ENCODE assay signal across 1 fruit fly cellular context in genomic region chrX:18208079-18208865, dm6.
TF ChIP-seq lines count a peak whose summit lies in the region.

No protein-coding gene starts in this region.

TF ChIP-seq in whole organism, embryonic, 481 proteins besides CTCF, POLR2A, EP300 and RAD21 (continued from another document and continues in another):
- TF ChIP-seq CG16863 (GFP tag; optimal IDR thresholded peaks at IDR 0.05; lab: Kevin White, UChicago) (no peak), ind (GFP tag; optimal IDR thresholded peaks at IDR 0.05; lab: Kevin White, UChicago) (no peak), pita (GFP tag; optimal IDR thresholded peaks at IDR 0.05; lab: Kevin White, UChicago) (no peak), CG30020 (tag; optimal IDR thresholded peaks at IDR 0.05; lab: Kevin White, UChicago) (no peak), cad (GFP tag; optimal IDR thresholded peaks at IDR 0.05; lab: Kevin White, UChicago) (no peak), CG3847 (GFP tag; IDR thresholded peaks at IDR 0.05; lab: Robert Waterston, UW) (no peak), CG7745 (tag; optimal IDR thresholded peaks at IDR 0.05; lab: Kevin White, UChicago) (no peak), CG30403 (GFP tag; optimal IDR thresholded peaks at IDR 0.05; lab: Kevin White, UChicago) (no peak), Hr39 (optimal IDR thresholded peaks at IDR 0.05; lab: Kevin White, UChicago) (no peak), Xbp1 (GFP tag; optimal IDR thresholded peaks at IDR 0.05; lab: Kevin White, UChicago) (no peak), Dip3 (GFP tag; optimal IDR thresholded peaks at IDR 0.05; lab: Kevin White, UChicago) (no peak), ewg (GFP tag; optimal IDR thresholded peaks at IDR 0.05; lab: Kevin White, UChicago) (no peak), jigr1 (GFP tag; IDR thresholded peaks at IDR 0.05; lab: Robert Waterston, UW) (no peak), CG9609 (GFP tag; optimal IDR thresholded peaks at IDR 0.05; lab: Kevin White, UChicago) (no peak), CG31365 (tag; optimal IDR thresholded peaks at IDR 0.05; lab: Kevin White, UChicago) (no peak), CG17186 (GFP tag; optimal IDR thresholded peaks at IDR 0.05; lab: Kevin White, UChicago) (no peak), eve (GFP tag; optimal IDR thresholded peaks at IDR 0.05; lab: Kevin White, UChicago) (no peak), pum (GFP tag; optimal IDR thresholded peaks at IDR 0.05; lab: Kevin White, UChicago) (no peak), CG15479 (GFP tag; optimal IDR thresholded peaks at IDR 0.05; lab: Kevin White, UChicago) (no peak), CG11085 (GFP tag; IDR thresholded peaks at IDR 0.05; lab: Robert Waterston, UW) (no peak), CG10147 (GFP tag; optimal IDR thresholded peaks at IDR 0.05; lab: Kevin White, UChicago) (no peak), CG2116 (GFP tag; optimal IDR thresholded peaks at IDR 0.05; lab: Kevin White, UChicago) (no peak), fd96Cb (tag; optimal IDR thresholded peaks at IDR 0.05; lab: Kevin White, UChicago) (peak; percentile 27), CG10321 (GFP tag; IDR thresholded peaks at IDR 0.05; lab: Robert Waterston, UW) (no peak), CG4404 (GFP tag; IDR thresholded peaks at IDR 0.05; lab: Robert Waterston, UW) (no peak), danr (GFP tag; IDR thresholded peaks at IDR 0.05; lab: Robert Waterston, UW) (no peak), HmgD (GFP tag; optimal IDR thresholded peaks at IDR 0.05; lab: Kevin White, UChicago) (no peak), CG1529 (GFP tag; optimal IDR thresholded peaks at IDR 0.05; lab: Kevin White, UChicago) (no peak), CG10267 (tag; optimal IDR thresholded peaks at IDR 0.05; lab: Kevin White, UChicago) (peak; percentile 35), CG8765 (GFP tag; IDR thresholded peaks at IDR 0.05; lab: Robert Waterston, UW) (no peak), lov (optimal IDR thresholded peaks at IDR 0.05; lab: Kevin White, UChicago) (no peak), lov (GFP tag; IDR thresholded peaks at IDR 0.05; lab: Robert Waterston, UW) (no peak), HmgZ (tag; optimal IDR thresholded peaks at IDR 0.05; lab: Kevin White, UChicago) (no peak), grau (tag; optimal IDR thresholded peaks at IDR 0.05; lab: Kevin White, UChicago) (peak; percentile 18), CG6254 (GFP tag; optimal IDR thresholded peaks at IDR 0.05; lab: Kevin White, UChicago) (no peak), tio (GFP tag; optimal IDR thresholded peaks at IDR 0.05; lab: Kevin White, UChicago) (peak; percentile 19), gro (GFP tag; optimal IDR thresholded peaks at IDR 0.05; lab: Kevin White, UChicago) (no peak), CG9817 (tag; optimal IDR thresholded peaks at IDR 0.05; lab: Kevin White, UChicago) (no peak), CG3281 (GFP tag; optimal IDR thresholded peaks at IDR 0.05; lab: Kevin White, UChicago) (no peak), CG2202 (tag; optimal IDR thresholded peaks at IDR 0.05; lab: Kevin White, UChicago) (no peak), MTF-1 (GFP tag; optimal IDR thresholded peaks at IDR 0.05; lab: Kevin White, UChicago; ENCODE audit: borderline replicate concordance) (no peak), CG12219 (GFP tag; optimal IDR thresholded peaks at IDR 0.05; lab: Kevin White, UChicago) (no peak), Sry-δ (GFP tag; optimal IDR thresholded peaks at IDR 0.05; lab: Kevin White, UChicago) (no peak), gsb (GFP tag; IDR thresholded peaks at IDR 0.05; lab: Robert Waterston, UW) (no peak), ci (GFP tag; IDR thresholded peaks at IDR 0.05; lab: Robert Waterston, UW) (no peak), CG2875 (GFP tag; optimal IDR thresholded peaks at IDR 0.05; lab: Kevin White, UChicago) (no peak), tup (GFP tag; optimal IDR thresholded peaks at IDR 0.05; lab: Kevin White, UChicago) (no peak), disco-r (GFP tag; optimal IDR thresholded peaks at IDR 0.05; lab: Kevin White, UChicago) (no peak), NK7.1 (GFP tag; optimal IDR thresholded peaks at IDR 0.05; lab: Kevin White, UChicago) (no peak), ro (GFP tag; IDR thresholded peaks at IDR 0.05; lab: Robert Waterston, UW) (no peak), Aef1 (GFP tag; IDR thresholded peaks at IDR 0.05; lab: Robert Waterston, UW) (no peak), CG2712 (tag; optimal IDR thresholded peaks at IDR 0.05; lab: Kevin White, UChicago) (peak; percentile 65), sima (GFP tag; optimal IDR thresholded peaks at IDR 0.05; lab: Kevin White, UChicago) (no peak), CG7372 (GFP tag; IDR thresholded peaks at IDR 0.05; lab: Robert Waterston, UW) (no peak), CG18619 (GFP tag; optimal IDR thresholded peaks at IDR 0.05; lab: Kevin White, UChicago) (no peak), CG14965 (GFP tag; optimal IDR thresholded peaks at IDR 0.05; lab: Kevin White, UChicago; ENCODE audit: borderline replicate concordance) (no peak), ap (GFP tag; IDR thresholded peaks at IDR 0.05; lab: Robert Waterston, UW) (no peak), E2f1 (GFP tag; IDR thresholded peaks at IDR 0.05; lab: Robert Waterston, UW) (no peak), schlank (tag; optimal IDR thresholded peaks at IDR 0.05; lab: Kevin White, UChicago) (no peak), sc (optimal IDR thresholded peaks at IDR 0.05; lab: Kevin White, UChicago) (no peak), sc (GFP tag; optimal IDR thresholded peaks at IDR 0.05; lab: Kevin White, UChicago) (peak; percentile 6), shn (GFP tag; optimal IDR thresholded peaks at IDR 0.05; lab: Kevin White, UChicago) (no peak), CG1603 (tag; optimal IDR thresholded peaks at IDR 0.05; lab: Kevin White, UChicago) (no peak), CG7786 (GFP tag; optimal IDR thresholded peaks at IDR 0.05; lab: Kevin White, UChicago) (no peak), Doc2 (GFP tag; IDR thresholded peaks at IDR 0.05; lab: Robert Waterston, UW) (no peak), fu2 (GFP tag; optimal IDR thresholded peaks at IDR 0.05; lab: Kevin White, UChicago) (no peak), CG17361 (GFP tag; IDR thresholded peaks at IDR 0.05; lab: Robert Waterston, UW) (peak; percentile 80), CG12236 (GFP tag; optimal IDR thresholded peaks at IDR 0.05; lab: Kevin White, UChicago) (no peak), grn (GFP tag; optimal IDR thresholded peaks at IDR 0.05; lab: Kevin White, UChicago) (no peak), zfh1 (GFP tag; IDR thresholded peaks at IDR 0.05; lab: Robert Waterston, UW) (no peak), CG1024 (GFP tag; IDR thresholded peaks at IDR 0.05; lab: Robert Waterston, UW) (no peak), Vsx1 (GFP tag; optimal IDR thresholded peaks at IDR 0.05; lab: Kevin White, UChicago) (no peak), CG14014 (GFP tag; IDR thresholded peaks at IDR 0.05; lab: Robert Waterston, UW) (no peak), ATbp (GFP tag; optimal IDR thresholded peaks at IDR 0.05; lab: Kevin White, UChicago) (no peak), Scr (GFP tag; IDR thresholded peaks at IDR 0.05; lab: Robert Waterston, UW; ENCODE audit: partially characterized antibody) (no peak), row (GFP tag; IDR thresholded peaks at IDR 0.05; lab: Robert Waterston, UW) (peak; percentile 20; the same call in 1 of the 3 replicates), stwl (tag; optimal IDR thresholded peaks at IDR 0.05; lab: Kevin White, UChicago) (no peak), Hr78 (GFP tag; optimal IDR thresholded peaks at IDR 0.05; lab: Kevin White, UChicago) (no peak), klu (GFP tag; IDR thresholded peaks at IDR 0.05; lab: Robert Waterston, UW) (no peak), run (tag; optimal IDR thresholded peaks at IDR 0.05; lab: Kevin White, UChicago) (no peak), CG7928 (GFP tag; optimal IDR thresholded peaks at IDR 0.05; lab: Kevin White, UChicago) (no peak), CG15011 (GFP tag; optimal IDR thresholded peaks at IDR 0.05; lab: Kevin White, UChicago) (no peak), zen2 (GFP tag; IDR thresholded peaks at IDR 0.05; lab: Robert Waterston, UW; ENCODE audit: partially characterized antibody) (no peak), CG6689 (GFP tag; IDR thresholded peaks at IDR 0.05; lab: Robert Waterston, UW) (no peak), CG13424 (tag; optimal IDR thresholded peaks at IDR 0.05; lab: Kevin White, UChicago) (peak; percentile 19), zen (tag; optimal IDR thresholded peaks at IDR 0.05; lab: Kevin White, UChicago) (no peak), CG32772 (GFP tag; IDR thresholded peaks at IDR 0.05; lab: Robert Waterston, UW) (no peak), Hr3 (GFP tag; optimal IDR thresholded peaks at IDR 0.05; lab: Kevin White, UChicago) (no peak), Ada2b (GFP tag; IDR thresholded peaks at IDR 0.05; lab: Robert Waterston, UW) (no peak), Dbx (GFP tag; IDR thresholded peaks at IDR 0.05; lab: Robert Waterston, UW) (no peak), wdn (GFP tag; IDR thresholded peaks at IDR 0.05; lab: Robert Waterston, UW) (no peak), trem (tag; optimal IDR thresholded peaks at IDR 0.05; lab: Kevin White, UChicago) (peak; percentile 1), D (optimal IDR thresholded peaks at IDR 0.05; lab: Kevin White, UChicago) (no peak), D (GFP tag; optimal IDR thresholded peaks at IDR 0.05; lab: Kevin White, UChicago) (peak; percentile 27), CG15601 (tag; optimal IDR thresholded peaks at IDR 0.05; lab: Kevin White, UChicago) (no peak), pfk (GFP tag; optimal IDR thresholded peaks at IDR 0.05; lab: Kevin White, UChicago) (no peak), CG2678 (tag; optimal IDR thresholded peaks at IDR 0.05; lab: Kevin White, UChicago) (no peak), CG11695 (GFP tag; IDR thresholded peaks at IDR 0.05; lab: Robert Waterston, UW) (no peak), CG33557 (GFP tag; optimal IDR thresholded peaks at IDR 0.05; lab: Kevin White, UChicago) (peak; percentile 7), sens (GFP tag; lab: Kevin White, UChicago) (peak; percentile 11), chinmo (GFP tag; IDR thresholded peaks at IDR 0.05; lab: Robert Waterston, UW; ENCODE audit: partially characterized antibody) (no peak), CG18476 (GFP tag; optimal IDR thresholded peaks at IDR 0.05; lab: Kevin White, UChicago) (no peak), Hmx (GFP tag; optimal IDR thresholded peaks at IDR 0.05; lab: Kevin White, UChicago) (no peak), CG9797 (GFP tag; optimal IDR thresholded peaks at IDR 0.05; lab: Kevin White, UChicago) (no peak), crol (GFP tag; IDR thresholded peaks at IDR 0.05; lab: Robert Waterston, UW) (no peak), insv (GFP tag; optimal IDR thresholded peaks at IDR 0.05; lab: Kevin White, UChicago) (no peak), vnd (GFP tag; IDR thresholded peaks at IDR 0.05; lab: Robert Waterston, UW; ENCODE audit: partially characterized antibody) (no peak), CG2129 (GFP tag; IDR thresholded peaks at IDR 0.05; lab: Robert Waterston, UW; ENCODE audit: partially characterized antibody) (no peak), Dek (tag; optimal IDR thresholded peaks at IDR 0.05; lab: Kevin White, UChicago) (no peak), CG1792 (GFP tag; optimal IDR thresholded peaks at IDR 0.05; lab: Kevin White, UChicago) (no peak), ash1 (GFP tag; optimal IDR thresholded peaks at IDR 0.05; lab: Kevin White, UChicago) (no peak), CG14860 (GFP tag; IDR thresholded peaks at IDR 0.05; lab: Robert Waterston, UW; ENCODE audit: partially characterized antibody) (no peak), CG16779 (GFP tag; IDR thresholded peaks at IDR 0.05; lab: Robert Waterston, UW) (no peak), hkb (optimal IDR thresholded peaks at IDR 0.05; lab: Kevin White, UChicago) (no peak), hkb (GFP tag; IDR thresholded peaks at IDR 0.05; lab: Robert Waterston, UW) (no peak), CG15514 (GFP tag; optimal IDR thresholded peaks at IDR 0.05; lab: Kevin White, UChicago) (no peak), CG11696 (GFP tag; IDR thresholded peaks at IDR 0.05; lab: Robert Waterston, UW) (no peak), ac (GFP tag; optimal IDR thresholded peaks at IDR 0.05; lab: Kevin White, UChicago) (no peak), dmrt11E (tag; optimal IDR thresholded peaks at IDR 0.05; lab: Kevin White, UChicago) (peak; percentile 71), CG1602 (GFP tag; optimal IDR thresholded peaks at IDR 0.05; lab: Kevin White, UChicago) (no peak), CG34224 (GFP tag; IDR thresholded peaks at IDR 0.05; lab: Robert Waterston, UW; ENCODE audit: partially characterized antibody) (no peak), CG13296 (GFP tag; optimal IDR thresholded peaks at IDR 0.05; lab: Kevin White, UChicago) (no peak), rib (GFP tag; IDR thresholded peaks at IDR 0.05; lab: Robert Waterston, UW) (no peak), CG3838 (GFP tag; optimal IDR thresholded peaks at IDR 0.05; lab: Kevin White, UChicago) (no peak), Kr (GFP tag; optimal IDR thresholded peaks at IDR 0.05; lab: Kevin White, UChicago) (no peak), Sry-β (GFP tag; optimal IDR thresholded peaks at IDR 0.05; lab: Kevin White, UChicago) (no peak), CG32767 (GFP tag; IDR thresholded peaks at IDR 0.05; lab: Robert Waterston, UW) (no peak), CG4820 (GFP tag; optimal IDR thresholded peaks at IDR 0.05; lab: Kevin White, UChicago) (no peak), Med (GFP tag; lab: Kevin White, UChicago) (no peak), CG7357 (GFP tag; IDR thresholded peaks at IDR 0.05; lab: Robert Waterston, UW) (no peak), dysf (GFP tag; IDR thresholded peaks at IDR 0.05; lab: Robert Waterston, UW) (no peak), phol (tag; optimal IDR thresholded peaks at IDR 0.05; lab: Kevin White, UChicago) (peak; percentile 50), CG11093 (GFP tag; IDR thresholded peaks at IDR 0.05; lab: Robert Waterston, UW) (no peak), psq (GFP tag; optimal IDR thresholded peaks at IDR 0.05; lab: Kevin White, UChicago) (no peak), CG1233 (GFP tag; optimal IDR thresholded peaks at IDR 0.05; lab: Kevin White, UChicago) (no peak), fd64A (GFP tag; optimal IDR thresholded peaks at IDR 0.05; lab: Kevin White, UChicago) (no peak), CG6683 (GFP tag; optimal IDR thresholded peaks at IDR 0.05; lab: Kevin White, UChicago) (no peak), ham (GFP tag; IDR thresholded peaks at IDR 0.05; lab: Robert Waterston, UW) (no peak), Atf3 (GFP tag; optimal IDR thresholded peaks at IDR 0.05; lab: Kevin White, UChicago) (no peak), CG3407 (GFP tag; optimal IDR thresholded peaks at IDR 0.05; lab: Kevin White, UChicago) (no peak), Dfd (GFP tag; optimal IDR thresholded peaks at IDR 0.05; lab: Kevin White, UChicago) (no peak), CG14710 (tag; optimal IDR thresholded peaks at IDR 0.05; lab: Kevin White, UChicago) (peak; percentile 50), CG12071 (GFP tag; optimal IDR thresholded peaks at IDR 0.05; lab: Kevin White, UChicago) (no peak)
